Fruit fly (Drosophila melanogaster): Measurements from ENCODE around the gene cdm.
A peak's percentile ranks its signal among the peaks of the same experiment; 100 is the strongest.

Gene cdm

dm6 chr3R:18199177-18199884, 16.1 kb upstream of the cdm start, which contains the start of the genes Ssdp and CG7985:
Ssdp (minus strand) TSS chr3R:18199595.
CG7985 (plus strand) TSS chr3R:18199857.
- TF ChIP-seq woc (GFP tag; optimal IDR thresholded peaks at IDR 0.05), result peak; percentile 2
- no peak for TF ChIP-seq Abd-B (GFP tag; optimal IDR thresholded peaks at IDR 0.05)
- peak; percentile 31 for TF ChIP-seq h (GFP tag; optimal IDR thresholded peaks at IDR 0.05)
- no peak for TF ChIP-seq Rel (GFP tag; optimal IDR thresholded peaks at IDR 0.05)
- no peak for TF ChIP-seq Rel (tag; optimal IDR thresholded peaks at IDR 0.05)
- TF ChIP-seq dsf (GFP tag; optimal IDR thresholded peaks at IDR 0.05; ENCODE audit: borderline replicate concordance), result no peak
- no peak for TF ChIP-seq Sp1 (GFP tag; optimal IDR thresholded peaks at IDR 0.05)
- peak; percentile 11 for TF ChIP-seq Vsx2 (GFP tag; optimal IDR thresholded peaks at IDR 0.05; ENCODE audit: partially characterized antibody)
- no peak for TF ChIP-seq Hr83 (GFP tag; optimal IDR thresholded peaks at IDR 0.05; ENCODE audit: poor library complexity, severe bottlenecking)
- TF ChIP-seq fru (GFP tag; optimal IDR thresholded peaks at IDR 0.05), result no peak
- peak; percentile 3 for TF ChIP-seq br (GFP tag; optimal IDR thresholded peaks at IDR 0.05)
- TF ChIP-seq Dfd (GFP tag; optimal IDR thresholded peaks at IDR 0.05), result no peak
- TF ChIP-seq psq (GFP tag; optimal IDR thresholded peaks at IDR 0.05), result peak; percentile 97
- no peak for TF ChIP-seq Mio (GFP tag; optimal IDR thresholded peaks at IDR 0.05)

dm6 chr3R:18198518-18199118, 15.3 kb upstream of the cdm start:
- TF ChIP-seq fru (GFP tag; optimal IDR thresholded peaks at IDR 0.05) (peak; percentile 66), CG32264 (GFP tag; optimal IDR thresholded peaks at IDR 0.05) (peak; percentile 8), pan (optimal IDR thresholded peaks at IDR 0.05) (no peak), Hnf4 (GFP tag; optimal IDR thresholded peaks at IDR 0.05) (peak; percentile 38), N (GFP tag; optimal IDR thresholded peaks at IDR 0.05) (peak; percentile 28), sv (GFP tag; optimal IDR thresholded peaks at IDR 0.05) (no peak), h (GFP tag; optimal IDR thresholded peaks at IDR 0.05) (peak; percentile 80), dmrt93B (GFP tag; optimal IDR thresholded peaks at IDR 0.05) (no peak), Abd-B (GFP tag; optimal IDR thresholded peaks at IDR 0.05) (no peak), CG9705 (GFP tag; optimal IDR thresholded peaks at IDR 0.05) (no peak), br (GFP tag; optimal IDR thresholded peaks at IDR 0.05) (peak; percentile 57), Rel (GFP tag; optimal IDR thresholded peaks at IDR 0.05) (peak; percentile 80), Rel (tag; optimal IDR thresholded peaks at IDR 0.05) (no peak), dsf (GFP tag; optimal IDR thresholded peaks at IDR 0.05; ENCODE audit: borderline replicate concordance) (peak; percentile 64), Myc (optimal IDR thresholded peaks at IDR 0.05) (no peak), dl (GFP tag; optimal IDR thresholded peaks at IDR 0.05; ENCODE audit: insufficient read depth in 1 of 2, partially characterized antibody in 2 of 2) (peak; percentile 95 to 98), usp (GFP tag; optimal IDR thresholded peaks at IDR 0.05) (no peak), rgr (GFP tag; optimal IDR thresholded peaks at IDR 0.05) (peak; percentile 63), Dif (GFP tag; optimal IDR thresholded peaks at IDR 0.05; ENCODE audit: partially characterized antibody) (peak; percentile 99), Hr83 (GFP tag; optimal IDR thresholded peaks at IDR 0.05; ENCODE audit: poor library complexity, severe bottlenecking) (peak; percentile 69), OdsH (GFP tag; optimal IDR thresholded peaks at IDR 0.05) (peak; percentile 52), Dfd (GFP tag; optimal IDR thresholded peaks at IDR 0.05) (no peak), Sp1 (GFP tag; optimal IDR thresholded peaks at IDR 0.05) (peak; percentile 54), Vsx2 (GFP tag; optimal IDR thresholded peaks at IDR 0.05; ENCODE audit: partially characterized antibody) (peak; percentile 96), Jra (GFP tag; optimal IDR thresholded peaks at IDR 0.05) (peak; percentile 63), Mio (GFP tag; optimal IDR thresholded peaks at IDR 0.05) (no peak), foxo (GFP tag; optimal IDR thresholded peaks at IDR 0.05) (peak; percentile 37 to 76), brk (GFP tag; optimal IDR thresholded peaks at IDR 0.05) (peak; percentile 83), Hr78 (GFP tag; optimal IDR thresholded peaks at IDR 0.05) (no peak), HLH106 (tag; optimal IDR thresholded peaks at IDR 0.05) (peak; percentile 10), woc (GFP tag; optimal IDR thresholded peaks at IDR 0.05) (no peak), lola (GFP tag; optimal IDR thresholded peaks at IDR 0.05) (no peak), sage (GFP tag; optimal IDR thresholded peaks at IDR 0.05) (peak; percentile 65)

dm6 chr3R:18197802-18198148, 14.5 kb upstream of the cdm start:
- TF ChIP-seq Jra (GFP tag; optimal IDR thresholded peaks at IDR 0.05) (no peak), Sp1 (GFP tag; optimal IDR thresholded peaks at IDR 0.05) (no peak), CG9705 (GFP tag; optimal IDR thresholded peaks at IDR 0.05) (no peak), br (GFP tag; optimal IDR thresholded peaks at IDR 0.05) (no peak), woc (GFP tag; optimal IDR thresholded peaks at IDR 0.05) (peak; percentile 34)
